Fruit fly (Drosophila melanogaster): ENCODE data around the gene pho.

dm6 chr4:1123769-1124493 is 57.5 kb downstream of the pho start, which contains the start of gene Arf4:
- TF ChIP-seq Eip78C (GFP tag), result peak; percentile 62
- no peak for TF ChIP-seq Lpt (GFP tag; optimal IDR thresholded peaks at IDR 0.05)
- TF ChIP-seq CG34406 (GFP tag; optimal IDR thresholded peaks at IDR 0.05), result no peak
- no peak for TF ChIP-seq lz (GFP tag; optimal IDR thresholded peaks at IDR 0.05)
- TF ChIP-seq Sox15 (GFP tag; optimal IDR thresholded peaks at IDR 0.05), result peak; percentile 2
- no peak for TF ChIP-seq achi (GFP tag; optimal IDR thresholded peaks at IDR 0.05)
- TF ChIP-seq salr (GFP tag; optimal IDR thresholded peaks at IDR 0.05), result peak in 1 of 2 experiments; percentile 13
- TF ChIP-seq Hr39 (GFP tag; optimal IDR thresholded peaks at IDR 0.05), result peak; percentile 16
- no peak for TF ChIP-seq CG1621 (tag; optimal IDR thresholded peaks at IDR 0.05)
- no peak for TF ChIP-seq CG3032 (tag; optimal IDR thresholded peaks at IDR 0.05)
- no peak for TF ChIP-seq CG10669 (GFP tag; optimal IDR thresholded peaks at IDR 0.05)
- no peak for TF ChIP-seq CG8319 (GFP tag; optimal IDR thresholded peaks at IDR 0.05)
- no peak for TF ChIP-seq Gug (GFP tag; IDR thresholded peaks at IDR 0.05)

All from whole organism, prepupa.